Fruit fly (Drosophila melanogaster) whole organism, wandering third instar larva: Measurements from ENCODE around the gene eIF3i.

Experiments
- Abd-B ChIP-seq: fragments of >200 bp; optimal IDR thresholded peaks from 2 replicates; lab custom pipeline; 2017; ENCODE audit warnings: missing biosample characterization, missing genetic modification characterization
- CG32264 ChIP-seq: fragments of 200-800 bp; sonication (Bioruptor generic); optimal IDR thresholded peaks from 2 replicates; lab custom pipeline; 2016; ENCODE audit warnings: missing biosample characterization, missing genetic modification characterization
- CG9705 ChIP-seq: fragments of 200-800 bp; sonication (Bioruptor generic); optimal IDR thresholded peaks from 2 replicates; lab custom pipeline; 2018; ENCODE audit warnings: missing biosample characterization, mild to moderate bottlenecking, missing genetic modification characterization
- CrebA ChIP-seq: fragments of 200-800 bp; sonication (Bioruptor generic); optimal IDR thresholded peaks from 2 replicates; lab custom pipeline; 2016; ENCODE audit warnings: missing biosample characterization, mild to moderate bottlenecking, missing genetic modification characterization, borderline replicate concordance
- Dif ChIP-seq: fragments of 200-275, 200-300 bp; sonication (Bioruptor generic); optimal IDR thresholded peaks from 2 replicates; lab custom pipeline; 2018; ENCODE audit warnings: missing biosample characterization, missing genetic modification characterization; ENCODE audit not compliant: partially characterized antibody
- GATAd ChIP-seq: sonication (Bioruptor generic); optimal IDR thresholded peaks from 2 replicates; lab custom pipeline; 2016; ENCODE audit warnings: missing biosample characterization, missing genetic modification characterization
- HLH106 ChIP-seq: fragments of 200-800 bp; optimal IDR thresholded peaks from 3 replicates; lab custom pipeline; 2019; ENCODE audit warnings: missing biosample characterization, mild to moderate bottlenecking, missing genetic modification characterization, moderate library complexity
- Hnf4 ChIP-seq: fragments of 200-800 bp; sonication (Bioruptor generic); optimal IDR thresholded peaks from 2 replicates; lab custom pipeline; 2016; ENCODE audit warnings: missing biosample characterization, mild to moderate bottlenecking, missing genetic modification characterization
- Hr78 ChIP-seq: fragments of >200 bp; optimal IDR thresholded peaks from 2 replicates; lab custom pipeline; 2017; ENCODE audit warnings: missing biosample characterization, missing genetic modification characterization
- Hr83 ChIP-seq: fragments of 200-300 bp; sonication (Bioruptor generic); optimal IDR thresholded peaks from 2 replicates; lab custom pipeline; 2016; ENCODE audit warnings: missing biosample characterization, mild to moderate bottlenecking, missing genetic modification characterization, moderate library complexity; ENCODE audit not compliant: poor library complexity, severe bottlenecking
- Jra ChIP-seq: sonication (Bioruptor generic); optimal IDR thresholded peaks from 2 replicates; lab custom pipeline; 2016; ENCODE audit warnings: missing biosample characterization, missing genetic modification characterization
- Mio ChIP-seq: sonication (Bioruptor generic); optimal IDR thresholded peaks from 2 replicates; lab custom pipeline; 2016; ENCODE audit warnings: missing biosample characterization, missing genetic modification characterization
- N ChIP-seq: fragments of >200 bp; optimal IDR thresholded peaks from 2 replicates; lab custom pipeline; 2018; ENCODE audit warnings: missing biosample characterization, missing external identifiers, missing genetic modification characterization
- OdsH ChIP-seq: fragments of 200-800 bp; sonication (Bioruptor generic); optimal IDR thresholded peaks from 2 replicates; lab custom pipeline; 2016; ENCODE audit warnings: missing biosample characterization, mild to moderate bottlenecking, missing genetic modification characterization
- Rel ChIP-seq, 2 experiments: fragments of 200-800 bp; sonication (Bioruptor generic) in 1 of 2; optimal IDR thresholded peaks; 2 replicates in 1 of 2; 3 replicates in 1 of 2; lab custom pipeline; 2016 to 2019; ENCODE audit warnings: mild to moderate bottlenecking in 2 of 2, missing biosample characterization in 2 of 2, missing genetic modification characterization in 2 of 2, moderate library complexity in 1 of 2
- Sp1 ChIP-seq: fragments of 200-800 bp; sonication (Bioruptor generic); optimal IDR thresholded peaks from 3 replicates; lab custom pipeline; 2019; ENCODE audit warnings: missing biosample characterization, mild to moderate bottlenecking, missing genetic modification characterization, moderate library complexity
- Vsx2 ChIP-seq: fragments of 200-300, 225-300 bp; sonication (Bioruptor generic); optimal IDR thresholded peaks from 2 replicates; lab custom pipeline; 2018; ENCODE audit warnings: missing biosample characterization, missing genetic modification characterization; ENCODE audit not compliant: partially characterized antibody
- br ChIP-seq: fragments of 200-800 bp; sonication (Bioruptor generic); optimal IDR thresholded peaks from 2 replicates; lab custom pipeline; 2016; ENCODE audit warnings: missing biosample characterization, missing genetic modification characterization
- brk ChIP-seq: fragments of 200-800 bp; sonication (Bioruptor generic); optimal IDR thresholded peaks from 2 replicates; lab custom pipeline; 2016; ENCODE audit warnings: missing biosample characterization, mild to moderate bottlenecking, missing genetic modification characterization
- dl ChIP-seq, 2 experiments: fragments of 175-275, 200-275 bp in 1 of 2; fragments of 200-275 bp in 1 of 2; sonication (Bioruptor generic); optimal IDR thresholded peaks; lab custom pipeline; 2018; ENCODE audit warnings: mild to moderate bottlenecking in 2 of 2, missing biosample characterization in 2 of 2, missing genetic modification characterization in 2 of 2, moderate library complexity in 2 of 2; ENCODE audit not compliant: partially characterized antibody in 2 of 2, insufficient read depth in 1 of 2
- dmrt93B ChIP-seq: fragments of 200-800 bp; sonication (Bioruptor generic); optimal IDR thresholded peaks from 2 replicates; lab custom pipeline; 2018; ENCODE audit warnings: missing biosample characterization, mild to moderate bottlenecking, missing genetic modification characterization
- dsf ChIP-seq: sonication (Bioruptor generic); optimal IDR thresholded peaks from 2 replicates; lab custom pipeline; 2016; ENCODE audit warnings: missing biosample characterization, missing genetic modification characterization, borderline replicate concordance
- ey ChIP-seq: fragments of 200-800 bp; sonication (Bioruptor generic); optimal IDR thresholded peaks from 2 replicates; lab custom pipeline; 2016; ENCODE audit warnings: missing biosample characterization, missing genetic modification characterization
- foxo ChIP-seq, 2 experiments: fragments of 200-800 bp; sonication (Bioruptor generic); optimal IDR thresholded peaks; 2 replicates in 1 of 2; 3 replicates in 1 of 2; lab custom pipeline; 2016 to 2017; ENCODE audit warnings: missing biosample characterization in 2 of 2, missing genetic modification characterization in 2 of 2
- fru ChIP-seq: fragments of 200-800 bp; sonication (Bioruptor generic); optimal IDR thresholded peaks from 3 replicates; lab custom pipeline; 2016; ENCODE audit warnings: missing biosample characterization, mild to moderate bottlenecking, missing genetic modification characterization
- h ChIP-seq: fragments of 200-800 bp; sonication (Bioruptor generic); optimal IDR thresholded peaks from 3 replicates; lab custom pipeline; 2016; ENCODE audit warnings: missing biosample characterization, mild to moderate bottlenecking, missing genetic modification characterization
- lola ChIP-seq: fragments of >200 bp; optimal IDR thresholded peaks from 2 replicates; lab custom pipeline; 2017; ENCODE audit warnings: missing biosample characterization, missing genetic modification characterization
- psq ChIP-seq: fragments of 200-800 bp; sonication (Bioruptor generic); optimal IDR thresholded peaks from 3 replicates; lab custom pipeline; 2017; ENCODE audit warnings: missing biosample characterization, mild to moderate bottlenecking, missing genetic modification characterization, moderate library complexity
- rgr ChIP-seq: fragments of 200-800 bp; sonication (Bioruptor generic); optimal IDR thresholded peaks from 3 replicates; lab custom pipeline; 2016; ENCODE audit warnings: missing biosample characterization, mild to moderate bottlenecking, missing genetic modification characterization
- sage ChIP-seq: fragments of 200-800 bp; sonication (Bioruptor generic); optimal IDR thresholded peaks from 2 replicates; lab custom pipeline; 2016; ENCODE audit warnings: missing biosample characterization, mild to moderate bottlenecking, missing genetic modification characterization
- sv ChIP-seq: fragments of 200-800 bp; sonication (Bioruptor generic); optimal IDR thresholded peaks from 3 replicates; lab custom pipeline; 2016; ENCODE audit warnings: missing biosample characterization, missing genetic modification characterization
- usp ChIP-seq: fragments of >200 bp; optimal IDR thresholded peaks from 2 replicates; lab custom pipeline; 2017; ENCODE audit warnings: missing biosample characterization, missing genetic modification characterization
- woc ChIP-seq: sonication (Bioruptor generic); optimal IDR thresholded peaks from 2 replicates; lab custom pipeline; 2016; ENCODE audit warnings: missing biosample characterization, mild to moderate bottlenecking, missing genetic modification characterization

eIF3i gene

dm6 chr2L:5006323-5006722, 38.7 kb upstream of the eIF3i start:
- no peak for TF ChIP-seq sv
- no peak for TF ChIP-seq Mio (GFP tag; lab: Kevin White, UChicago)

DNA sequence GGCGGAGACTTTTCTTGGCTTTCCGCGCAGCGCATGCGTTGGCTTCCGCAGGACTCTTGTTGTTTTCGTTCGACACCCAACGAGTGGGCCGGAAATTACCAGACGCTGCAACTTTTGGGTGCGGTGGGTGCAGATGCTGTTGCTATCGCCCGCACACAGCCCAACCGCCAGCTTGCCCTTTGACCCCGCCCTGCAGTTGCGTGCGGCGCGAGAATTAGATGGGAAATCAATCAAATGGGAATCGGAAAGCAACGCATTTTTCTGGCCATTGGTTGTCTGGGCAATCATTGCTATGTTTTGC, 37.8 kb upstream of the eIF3i start:
- TF ChIP-seq Abd-B: no peak
- TF ChIP-seq Dif: peak; percentile 21
- TF ChIP-seq, all 38 proteins: peak for 1

DNA sequence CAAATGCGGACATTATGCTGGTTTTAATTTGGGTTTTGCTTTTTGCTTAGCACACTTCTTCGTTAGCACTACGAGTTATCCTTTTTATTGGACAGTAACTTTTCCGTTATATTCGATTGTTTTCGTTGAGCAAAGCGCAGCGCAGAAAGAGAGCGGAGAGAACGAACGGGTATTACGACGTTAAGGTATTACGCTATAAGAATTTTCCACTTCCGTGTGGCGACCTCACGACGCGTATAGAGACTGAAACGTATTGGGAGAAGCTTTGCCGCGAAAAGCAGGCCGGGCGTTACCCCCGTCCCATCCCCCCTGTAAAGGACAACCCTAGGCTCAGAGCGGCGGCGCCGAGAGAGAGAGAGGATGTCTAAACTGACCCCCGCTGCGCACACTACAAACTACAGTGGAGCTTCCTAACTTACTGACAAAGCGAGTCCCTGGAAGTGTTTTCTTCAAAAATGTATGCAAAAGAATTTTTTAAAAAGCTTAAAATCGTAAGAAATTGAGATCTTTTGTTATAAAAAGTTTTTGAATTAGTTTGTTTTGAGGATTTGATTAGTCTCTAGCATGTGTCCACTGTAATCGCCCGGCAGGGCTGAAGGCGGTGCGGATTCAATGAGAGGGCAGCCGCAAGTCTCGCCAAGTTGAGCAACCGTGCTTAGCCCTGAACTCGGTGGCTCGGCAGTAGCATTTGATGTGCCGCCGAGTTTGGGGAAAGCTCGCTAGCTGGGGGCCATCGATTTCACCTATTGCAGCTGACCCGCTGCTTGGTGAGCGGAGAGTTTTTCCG, 37.3 kb upstream of the eIF3i start:
- TF ChIP-seq CrebA (GFP tag; lab: Kevin White, UChicago) (no peak), OdsH (GFP tag; lab: Kevin White, UChicago) (peak; percentile 91), Rel (GFP tag; optimal IDR thresholded peaks at IDR 0.05; lab: Kevin White, UChicago) (peak; percentile 57), Rel (tag; optimal IDR thresholded peaks at IDR 0.05; lab: Kevin White, UChicago) (peak; percentile 61), Hnf4 (GFP tag; lab: Kevin White, UChicago) (peak; percentile 92), psq (peak; percentile 83), fru (GFP tag; lab: Kevin White, UChicago) (peak; percentile 92), br (peak; percentile 93), foxo (GFP tag; optimal IDR thresholded peaks at IDR 0.05; lab: Kevin White, UChicago) (peak; percentile 59 to 95), Jra (GFP tag; lab: Kevin White, UChicago) (peak; percentile 75), N (GFP tag; lab: Kevin White, UChicago) (no peak), Hr83 (GFP tag; lab: Kevin White, UChicago) (no peak), usp (GFP tag; lab: Kevin White, UChicago) (no peak), CG32264 (GFP tag; lab: Kevin White, UChicago) (peak; percentile 83), ey (GFP tag; lab: Kevin White, UChicago) (peak; percentile 93), Sp1 (GFP tag; lab: Kevin White, UChicago) (peak; percentile 86), Hr78 (no peak), lola (GFP tag; lab: Kevin White, UChicago) (no peak), woc (GFP tag; lab: Kevin White, UChicago) (peak; percentile 87), dsf (GFP tag; lab: Kevin White, UChicago) (no peak), dmrt93B (GFP tag; lab: Kevin White, UChicago) (peak; percentile 72), CG9705 (GFP tag; lab: Kevin White, UChicago) (peak; percentile 64), brk (peak; percentile 77), rgr (GFP tag; lab: Kevin White, UChicago) (peak; percentile 92), h (GFP tag; lab: Kevin White, UChicago) (peak; percentile 93), Vsx2 (GFP tag; lab: Kevin White, UChicago) (no peak), GATAd (GFP tag; lab: Kevin White, UChicago) (peak; percentile 5), HLH106 (peak; percentile 89), dl (GFP tag; optimal IDR thresholded peaks at IDR 0.05; lab: Kevin White, UChicago; ENCODE audit: insufficient read depth in 1 of 2, partially characterized antibody in 2 of 2) (no peak), Mio (GFP tag; lab: Kevin White, UChicago) (peak; percentile 58), sage (GFP tag; lab: Kevin White, UChicago) (peak; percentile 53), sv (peak; percentile 92)
- TF ChIP-seq, all 38 proteins: peak for 22
